Fruit fly (Drosophila melanogaster): ENCODE data around the gene CG7889.

DNA sequence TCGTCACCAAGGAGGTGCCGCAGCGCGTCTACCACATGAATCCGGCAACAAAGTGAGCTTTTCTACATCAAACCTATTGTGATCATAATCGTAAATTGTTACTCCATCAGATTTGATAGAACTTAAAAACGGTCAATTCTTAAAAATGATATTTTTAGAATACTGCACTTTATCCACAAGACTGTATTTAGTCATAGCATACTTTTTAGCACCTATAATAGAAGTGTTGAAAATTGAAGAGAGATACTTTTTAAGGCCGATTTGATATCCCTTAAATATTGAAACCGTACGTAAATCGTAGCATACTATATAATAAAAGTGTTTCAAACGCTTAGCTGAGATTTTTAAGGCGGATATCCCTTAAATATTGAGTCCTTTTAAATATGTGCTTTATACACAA is 6.7 kb downstream of the CG7889 start:
- no peak for TF ChIP-seq CG10631 (GFP tag; optimal IDR thresholded peaks at IDR 0.05)
- TF ChIP-seq dac (GFP tag; optimal IDR thresholded peaks at IDR 0.05), result no peak
- no peak for TF ChIP-seq svp (GFP tag)
- no peak for TF ChIP-seq pdm3 (GFP tag; optimal IDR thresholded peaks at IDR 0.05)
- no peak for TF ChIP-seq CG32006 (GFP tag; optimal IDR thresholded peaks at IDR 0.05)
- no peak for TF ChIP-seq fd59A (GFP tag; optimal IDR thresholded peaks at IDR 0.05)
- TF ChIP-seq Eip75B (GFP tag; optimal IDR thresholded peaks at IDR 0.05), result no peak
- TF ChIP-seq CG6854 (GFP tag; optimal IDR thresholded peaks at IDR 0.05), result no peak
- no peak for TF ChIP-seq Hr39 (GFP tag; optimal IDR thresholded peaks at IDR 0.05)
- TF ChIP-seq CG7368 (GFP tag; optimal IDR thresholded peaks at IDR 0.05), result no peak
- no peak for TF ChIP-seq Ets21C (GFP tag; optimal IDR thresholded peaks at IDR 0.05)

All from whole organism, prepupa.